Worm (Caenorhabditis elegans): ENCODE measurements around the gene nlp-67.

- TF ChIP-seq elt-1 (tag; optimal IDR thresholded peaks at IDR 0.05): no peak
- TF ChIP-seq snpc-4 (tag; optimal IDR thresholded peaks at IDR 0.05): no peak
- no peak for TF ChIP-seq nhr-21 (tag; optimal IDR thresholded peaks at IDR 0.05)
- TF ChIP-seq nhr-12 (tag; optimal IDR thresholded peaks at IDR 0.05): no peak
- TF ChIP-seq lin-39 (tag; optimal IDR thresholded peaks at IDR 0.05): no peak
- TF ChIP-seq nhr-237 (tag; optimal IDR thresholded peaks at IDR 0.05): no peak
- no peak for TF ChIP-seq nhr-25 (tag; optimal IDR thresholded peaks at IDR 0.05)
- TF ChIP-seq zag-1 (tag; optimal IDR thresholded peaks at IDR 0.05): no peak
- no peak for TF ChIP-seq lsy-2 (tag; optimal IDR thresholded peaks at IDR 0.05)
- TF ChIP-seq ceh-82 (tag; optimal IDR thresholded peaks at IDR 0.05): no peak
- no peak for TF ChIP-seq nhr-11 (tag; optimal IDR thresholded peaks at IDR 0.05)
- TF ChIP-seq unc-62 (GFP tag; optimal IDR thresholded peaks at IDR 0.05): no peak
Observed at ce11 chrX:16217108-16217507, 32.9 kb downstream of the nlp-67 start, which contains the start of gene F23A7.1.

All from whole organism, L2 larva.